Fruit fly (Drosophila melanogaster) whole organism: ENCODE measurements around the gene Sfp24Bc.

Source experiments
- CG8478 ChIP-seq: fragments of >200 bp; optimal IDR thresholded peaks from 2 replicates; lab custom pipeline; 2018; ENCODE audit warnings: inconsistent platforms
- Dll ChIP-seq: fragments of >200 bp; optimal IDR thresholded peaks from 2 replicates; lab custom pipeline; 2017
- EcR ChIP-seq, 2 experiments: fragments of >200 bp; optimal IDR thresholded peaks; 2 replicates each; lab custom pipeline; 2017; ENCODE audit warnings: missing biosample characterization in 2 of 2, missing genetic modification characterization in 2 of 2, missing genetic modification reagents in 2 of 2
- pan ChIP-seq: fragments of >200 bp; optimal IDR thresholded peaks from 2 replicates; lab custom pipeline; 2017
- psq ChIP-seq: fragments of >200 bp; optimal IDR thresholded peaks from 2 replicates; lab custom pipeline; 2017
- usp ChIP-seq: fragments of >200 bp; optimal IDR thresholded peaks from 2 replicates; lab custom pipeline; 2017; ENCODE audit warnings: missing biosample characterization, missing genetic modification characterization, mixed read lengths

Sfp24Bc gene

DNA sequence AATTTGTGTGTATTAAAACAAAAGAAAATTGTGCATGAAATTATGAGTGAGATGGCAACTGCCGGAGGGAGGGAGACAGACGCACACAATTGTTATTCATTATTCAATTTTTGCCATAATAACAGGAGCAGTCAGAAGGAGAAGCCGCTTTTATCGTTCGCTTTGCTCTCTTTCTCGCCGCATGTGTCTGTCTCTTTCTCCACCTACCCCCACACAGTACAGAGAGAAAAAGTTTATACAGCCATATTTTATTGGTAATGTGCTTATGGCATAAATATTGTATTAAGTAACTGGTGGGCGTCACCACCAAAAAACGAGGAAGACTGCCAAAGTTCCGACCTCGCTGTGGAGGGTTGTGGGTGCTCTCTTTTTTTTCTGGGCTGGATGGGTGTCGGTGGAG is 12.1 kb upstream of the Sfp24Bc start:
- TF ChIP-seq pan = no peak
- TF ChIP-seq Dll (lab: Kevin White, UChicago) = no peak
- no peak for TF ChIP-seq psq (lab: Kevin White, UChicago)
- no peak for TF ChIP-seq CG8478 (lab: Kevin White, UChicago)
- no peak for TF ChIP-seq EcR (GFP tag; optimal IDR thresholded peaks at IDR 0.05; lab: Kevin White, UChicago)
- no peak for TF ChIP-seq usp (GFP tag; lab: Kevin White, UChicago)

DNA sequence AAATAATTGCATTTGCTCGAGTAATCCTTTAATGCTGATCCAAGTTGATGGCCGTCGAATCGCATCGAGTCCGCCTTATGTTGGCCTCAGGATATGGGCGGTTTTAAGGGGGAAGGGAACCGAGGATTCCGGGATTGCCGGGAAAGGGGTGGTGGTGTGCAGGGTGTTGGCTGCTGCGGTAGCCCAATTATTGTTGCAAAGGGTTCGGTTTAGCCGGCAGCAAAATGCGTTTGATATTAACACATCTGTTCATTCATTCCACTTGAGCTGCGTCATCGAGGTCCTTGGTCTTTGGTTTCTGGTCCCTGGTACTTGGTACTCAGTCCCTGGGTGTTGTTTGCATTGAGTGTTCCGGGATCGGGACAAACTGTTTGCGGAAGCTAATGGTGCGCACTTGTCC is 11.0 kb upstream of the Sfp24Bc start:
- TF ChIP-seq usp (GFP tag; lab: Kevin White, UChicago) = no peak
- no peak for TF ChIP-seq pan
- no peak for TF ChIP-seq EcR (GFP tag; optimal IDR thresholded peaks at IDR 0.05; lab: Kevin White, UChicago)
- TF ChIP-seq psq (lab: Kevin White, UChicago) = no peak
- TF ChIP-seq Dll (lab: Kevin White, UChicago) = no peak
- no peak for TF ChIP-seq CG8478 (lab: Kevin White, UChicago)

dm6 chr2L:3675770-3676169 is 5.4 kb upstream of the Sfp24Bc start:
- TF ChIP-seq usp (GFP tag; lab: Kevin White, UChicago) (no peak), EcR (GFP tag; optimal IDR thresholded peaks at IDR 0.05; lab: Kevin White, UChicago) (no peak), CG8478 (lab: Kevin White, UChicago) (no peak), psq (lab: Kevin White, UChicago) (no peak), Dll (lab: Kevin White, UChicago) (no peak), pan (no peak)

DNA sequence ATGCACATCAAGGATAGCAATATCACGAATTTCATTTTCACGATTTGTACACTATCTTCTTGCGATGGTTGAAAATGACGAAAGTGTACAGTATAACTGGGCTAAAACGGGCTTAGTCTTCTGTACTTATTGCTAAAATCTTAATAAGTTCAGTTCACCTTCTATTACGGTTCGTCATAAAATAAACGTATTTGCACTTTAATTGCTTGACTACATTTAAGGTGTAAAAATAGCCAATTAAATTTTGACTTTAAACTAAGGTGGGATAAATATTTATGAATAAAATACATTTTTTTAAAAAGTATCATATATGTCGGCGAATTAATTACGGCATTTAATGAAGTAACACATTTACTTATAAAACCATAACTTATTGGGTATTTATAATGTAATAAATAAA is 706 bp downstream of the Sfp24Bc start, which contains the start of gene Sfp24Bb:
TSS of gene Sfp24Bb (minus strand) at position 101 of the 400 bp plus-strand sequence.
- TF ChIP-seq CG8478 (lab: Kevin White, UChicago) (no peak), pan (no peak), EcR (GFP tag; optimal IDR thresholded peaks at IDR 0.05; lab: Kevin White, UChicago) (no peak), usp (GFP tag; lab: Kevin White, UChicago) (no peak), Dll (lab: Kevin White, UChicago) (no peak), psq (lab: Kevin White, UChicago) (no peak)

DNA sequence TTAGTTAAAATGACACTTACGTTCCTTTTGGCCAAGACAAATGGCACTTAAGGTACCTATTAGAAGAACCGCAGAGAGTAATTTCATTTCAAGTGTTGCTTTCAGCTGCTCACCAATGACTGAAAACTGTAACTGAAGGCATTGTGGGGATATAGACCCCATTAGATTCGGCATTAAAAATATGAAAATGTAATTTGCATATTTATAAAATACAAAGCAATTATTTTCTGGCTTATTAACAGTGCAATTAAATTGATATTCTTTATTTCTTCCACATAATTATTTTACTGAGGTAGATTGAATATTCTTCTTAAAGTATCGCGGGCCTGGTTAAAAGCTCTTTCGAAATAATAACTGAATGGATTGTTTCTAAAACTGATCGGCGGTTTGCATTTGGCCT is 1.3 kb downstream of the Sfp24Bc start, which contains the start of gene Sfp24Bd:
TSS of gene Sfp24Bd (minus strand) at position 101 of the 400 bp plus-strand sequence.
- no peak for TF ChIP-seq pan
- no peak for TF ChIP-seq CG8478 (lab: Kevin White, UChicago)
- TF ChIP-seq EcR (GFP tag; optimal IDR thresholded peaks at IDR 0.05; lab: Kevin White, UChicago) = no peak
- TF ChIP-seq Dll (lab: Kevin White, UChicago) = no peak
- no peak for TF ChIP-seq usp (GFP tag; lab: Kevin White, UChicago)
- TF ChIP-seq psq (lab: Kevin White, UChicago) = no peak

DNA sequence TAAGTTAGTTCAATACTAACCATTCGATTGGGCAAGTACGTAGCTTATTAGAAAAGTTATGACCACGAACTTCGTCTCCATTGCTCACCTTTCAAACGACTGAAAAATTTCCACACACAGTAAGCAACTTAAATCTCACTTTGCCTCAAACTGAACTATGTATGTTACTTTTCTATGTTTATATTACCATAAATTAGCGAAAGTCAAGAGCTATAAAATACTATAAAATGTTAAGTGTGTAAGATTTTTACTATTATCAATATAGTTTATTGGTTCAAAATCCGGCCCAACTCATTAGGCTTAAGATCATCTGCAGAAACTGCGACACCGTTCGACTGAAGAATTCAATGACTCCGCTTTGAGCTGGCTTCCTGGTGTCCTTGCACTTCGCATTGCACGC is 1.9 kb downstream of the Sfp24Bc start, which contains the start of gene Sfp24Ba:
TSS of gene Sfp24Ba (minus strand) at position 101 of the 400 bp plus-strand sequence.
- TF ChIP-seq EcR (GFP tag; optimal IDR thresholded peaks at IDR 0.05; lab: Kevin White, UChicago) = no peak

dm6 chr2L:3662307-3662795 is 8.0 kb downstream of the Sfp24Bc start, which contains the start of gene Drgx:
Drgx (plus strand) TSS chr2L:3662745.
- TF ChIP-seq Dll (lab: Kevin White, UChicago) (no peak), pan (no peak), EcR (GFP tag; optimal IDR thresholded peaks at IDR 0.05; lab: Kevin White, UChicago) (no peak), CG8478 (lab: Kevin White, UChicago) (no peak), usp (GFP tag; lab: Kevin White, UChicago) (no peak), psq (lab: Kevin White, UChicago) (no peak)

DNA sequence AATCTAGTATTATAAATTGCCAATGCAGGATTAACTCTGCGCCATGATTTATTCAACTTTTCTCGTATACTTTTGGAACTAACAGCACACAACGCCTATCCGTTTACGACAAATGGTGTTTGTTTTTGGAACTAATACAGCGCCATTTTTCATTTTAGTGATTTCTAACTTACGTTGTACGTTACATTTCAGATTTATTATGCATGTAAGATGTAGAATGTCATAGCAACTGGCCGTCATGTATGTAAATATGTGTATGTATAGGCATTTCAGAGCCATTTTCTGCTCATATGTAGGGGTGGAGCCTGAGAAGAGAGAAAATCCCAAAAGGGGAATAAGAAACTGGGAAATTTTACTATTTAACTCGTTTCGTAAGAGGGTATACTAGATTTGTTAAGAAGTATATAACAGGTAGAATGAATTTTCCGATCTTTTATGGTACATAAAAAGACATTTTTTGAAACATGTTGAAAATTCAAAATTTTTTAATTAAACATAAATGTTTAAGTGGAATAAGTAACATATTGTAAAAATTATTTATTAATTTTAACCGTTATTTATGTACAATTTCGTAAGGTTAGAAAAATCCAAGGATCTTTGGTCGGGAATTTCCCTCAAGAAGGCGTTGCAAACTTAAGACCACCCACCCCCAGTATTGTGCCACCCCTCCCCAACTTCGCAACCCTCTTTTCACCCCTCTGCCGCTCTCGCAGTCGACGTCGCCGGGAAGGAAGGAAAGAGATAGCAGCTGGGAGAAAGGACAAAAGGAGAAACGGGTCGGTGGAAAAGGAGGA is 12.8 kb downstream of the Sfp24Bc start:
- TF ChIP-seq CG8478 (lab: Kevin White, UChicago) = no peak
- TF ChIP-seq usp (GFP tag; lab: Kevin White, UChicago) = no peak
- no peak for TF ChIP-seq Dll (lab: Kevin White, UChicago)
- no peak for TF ChIP-seq psq (lab: Kevin White, UChicago)
- TF ChIP-seq pan = no peak
- no peak for TF ChIP-seq EcR (GFP tag; optimal IDR thresholded peaks at IDR 0.05; lab: Kevin White, UChicago)

DNA sequence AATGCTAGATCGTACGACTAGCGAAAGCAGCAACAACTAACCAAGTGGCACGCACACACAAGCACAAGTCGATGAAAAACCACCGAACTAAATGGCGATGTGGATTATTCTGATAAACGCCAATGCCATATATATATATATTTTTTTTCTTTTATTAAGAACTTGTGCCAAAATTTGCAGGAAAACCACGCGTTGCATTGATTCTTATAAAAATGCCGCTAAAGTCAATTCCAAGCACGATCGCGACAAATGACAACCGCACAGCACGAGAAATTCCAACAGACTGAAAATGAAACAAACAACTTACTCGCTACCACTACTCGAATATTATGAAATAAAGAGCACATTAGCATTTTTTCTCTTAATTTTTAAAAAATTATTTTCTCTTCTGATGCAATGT is 13.7 kb downstream of the Sfp24Bc start, which contains the start of gene for:
TSS of gene for (minus strand) at position 287 of the 400 bp plus-strand sequence.
- TF ChIP-seq Dll (lab: Kevin White, UChicago) (no peak), EcR (GFP tag; optimal IDR thresholded peaks at IDR 0.05; lab: Kevin White, UChicago) (no peak), pan (no peak), usp (GFP tag; lab: Kevin White, UChicago) (no peak), psq (lab: Kevin White, UChicago) (no peak), CG8478 (lab: Kevin White, UChicago) (no peak)

DNA sequence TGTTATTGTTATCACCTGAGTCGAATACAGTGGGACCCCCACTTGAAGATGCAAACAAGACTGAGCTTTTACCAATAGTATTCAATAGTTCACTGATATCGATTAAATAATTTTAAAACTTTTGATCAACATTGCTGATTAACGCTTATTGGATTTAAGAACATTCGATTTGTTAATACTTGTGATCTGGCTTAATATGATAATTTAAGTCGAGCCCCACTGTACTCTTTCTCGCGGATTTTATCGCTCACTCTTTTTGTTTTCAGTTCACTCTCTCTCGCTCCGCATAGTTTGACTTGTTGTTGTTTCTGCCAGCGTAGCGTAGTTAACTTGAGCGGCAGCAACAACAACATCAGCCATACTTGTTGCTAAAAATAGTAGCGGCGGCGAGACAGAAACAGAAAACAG is 14.7 kb downstream of the Sfp24Bc start:
- TF ChIP-seq psq (lab: Kevin White, UChicago) (no peak), pan (no peak), CG8478 (lab: Kevin White, UChicago) (no peak), EcR (GFP tag; optimal IDR thresholded peaks at IDR 0.05; lab: Kevin White, UChicago) (no peak), Dll (lab: Kevin White, UChicago) (no peak), usp (GFP tag; lab: Kevin White, UChicago) (no peak)

dm6 chr2L:3654956-3655618 is 15.3 kb downstream of the Sfp24Bc start:
- TF ChIP-seq psq (lab: Kevin White, UChicago) (no peak), usp (GFP tag; lab: Kevin White, UChicago) (no peak), CG8478 (lab: Kevin White, UChicago) (no peak), EcR (GFP tag; optimal IDR thresholded peaks at IDR 0.05; lab: Kevin White, UChicago) (no peak), pan (no peak), Dll (lab: Kevin White, UChicago) (no peak)
